Worm (Caenorhabditis elegans): Measurements from ENCODE around the gene dgk-5.

ce11 chrII:6493709-6494326, 22.9 kb upstream of the dgk-5 start:
- TF ChIP-seq fkh-10 (GFP tag; optimal IDR thresholded peaks at IDR 0.05) = no peak
- TF ChIP-seq egl-27 (tag; optimal IDR thresholded peaks at IDR 0.05) = no peak
- no peak for TF ChIP-seq nhr-77 (tag; optimal IDR thresholded peaks at IDR 0.05)
- no peak for TF ChIP-seq nhr-23 (tag; optimal IDR thresholded peaks at IDR 0.05)
- peak; percentile 35 for TF ChIP-seq ama-1 (optimal IDR thresholded peaks at IDR 0.05)
- no peak for TF ChIP-seq ceh-9 (tag; optimal IDR thresholded peaks at IDR 0.05)
- TF ChIP-seq ztf-4 (tag; optimal IDR thresholded peaks at IDR 0.05) = no peak
- no peak for TF ChIP-seq snpc-4 (tag; optimal IDR thresholded peaks at IDR 0.05)
- TF ChIP-seq jun-1 (tag; optimal IDR thresholded peaks at IDR 0.05) = no peak
- TF ChIP-seq lin-15B (tag; optimal IDR thresholded peaks at IDR 0.05) = no peak
- TF ChIP-seq tbx-2 (tag; optimal IDR thresholded peaks at IDR 0.05) = no peak
